Worm (Caenorhabditis elegans): ENCODE data around the gene Y56A3A.2.

Gene Y56A3A.2

DNA sequence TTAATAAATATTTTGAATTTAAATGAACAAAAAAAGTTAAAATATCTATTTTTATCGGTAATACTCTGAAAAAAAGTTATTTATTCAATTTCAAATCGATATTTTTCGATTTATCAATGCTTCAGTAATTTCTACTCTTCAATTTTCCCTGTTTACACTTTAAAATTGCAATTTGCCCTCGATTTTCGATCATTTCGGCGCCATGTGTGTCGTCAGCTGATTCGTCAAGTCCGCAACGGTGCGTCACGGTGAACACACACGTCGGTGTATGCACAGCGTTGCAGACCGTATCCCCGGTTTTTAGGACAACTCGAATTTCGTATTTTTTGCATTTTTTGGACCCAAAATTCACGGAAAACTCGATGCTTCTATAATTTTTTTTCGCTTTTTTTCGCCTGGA lies 38.8 kb downstream of the Y56A3A.2 start, which contains the start of gene C18D11.3:
Gene C18D11.3, plus strand, starts transcription at position 189 of the 400 bp plus-strand sequence.
- TF ChIP-seq tbx-7 (tag; optimal IDR thresholded peaks at IDR 0.05), result no peak
- TF ChIP-seq pax-1 (tag; optimal IDR thresholded peaks at IDR 0.05), result no peak
- TF ChIP-seq nfya-1 (tag; optimal IDR thresholded peaks at IDR 0.05), result peak; percentile 86
- TF ChIP-seq F13H6.1 (tag; optimal IDR thresholded peaks at IDR 0.05), result no peak
- TF ChIP-seq ceh-45 (GFP tag; IDR thresholded peaks at IDR 0.05), result no peak
- TF ChIP-seq ceh-22 (tag; optimal IDR thresholded peaks at IDR 0.05), result no peak
- no peak for TF ChIP-seq pqm-1 (tag; optimal IDR thresholded peaks at IDR 0.05)
- no peak for TF ChIP-seq hlh-13 (GFP tag; optimal IDR thresholded peaks at IDR 0.05)
- TF ChIP-seq ceh-48 (tag; optimal IDR thresholded peaks at IDR 0.05), result peak; percentile 23
- TF ChIP-seq pat-9 (tag; optimal IDR thresholded peaks at IDR 0.05), result no peak
- TF ChIP-seq K02D7.2 (tag; optimal IDR thresholded peaks at IDR 0.05), result no peak
- no peak for TF ChIP-seq npax-4 (tag; optimal IDR thresholded peaks at IDR 0.05)
- TF ChIP-seq ets-4 (tag; optimal IDR thresholded peaks at IDR 0.05), result no peak
- TF ChIP-seq madf-2 (tag; optimal IDR thresholded peaks at IDR 0.05), result no peak
- TF ChIP-seq hlh-6 (tag; optimal IDR thresholded peaks at IDR 0.05), result no peak
- TF ChIP-seq mec-3 (tag; optimal IDR thresholded peaks at IDR 0.05; ENCODE audit: borderline replicate concordance), result no peak
- TF ChIP-seq lim-6 (tag; optimal IDR thresholded peaks at IDR 0.05), result no peak
- no peak for TF ChIP-seq ahr-1 (tag; optimal IDR thresholded peaks at IDR 0.05)
- no peak for TF ChIP-seq C08G9.2 (tag; optimal IDR thresholded peaks at IDR 0.05)
- TF ChIP-seq fax-1 (tag; optimal IDR thresholded peaks at IDR 0.05), result no peak
- peak; percentile 70 for TF ChIP-seq ceh-30 (tag; optimal IDR thresholded peaks at IDR 0.05)
- TF ChIP-seq che-1 (tag; optimal IDR thresholded peaks at IDR 0.05), result no peak
- no peak for TF ChIP-seq elt-4 (tag; optimal IDR thresholded peaks at IDR 0.05)
- no peak for TF ChIP-seq ztf-16 (tag; optimal IDR thresholded peaks at IDR 0.05)
- no peak for TF ChIP-seq fkh-6 (tag; optimal IDR thresholded peaks at IDR 0.05)
- TF ChIP-seq ttx-3 (tag; optimal IDR thresholded peaks at IDR 0.05), result no peak
- TF ChIP-seq ceh-24 (tag; optimal IDR thresholded peaks at IDR 0.05), result no peak
- no peak for TF ChIP-seq odd-2 (tag; optimal IDR thresholded peaks at IDR 0.05)
- TF ChIP-seq ceh-6 (GFP tag; optimal IDR thresholded peaks at IDR 0.05), result no peak
- peak; percentile 20 for TF ChIP-seq elt-2 (tag; optimal IDR thresholded peaks at IDR 0.05)
- no peak for TF ChIP-seq dmd-4 (tag; optimal IDR thresholded peaks at IDR 0.05; ENCODE audit: borderline replicate concordance)
- TF ChIP-seq K09A11.1 (tag; optimal IDR thresholded peaks at IDR 0.05; ENCODE audit: insufficient read depth), result no peak
- no peak for TF ChIP-seq unc-86 (tag; optimal IDR thresholded peaks at IDR 0.05)
- no peak for TF ChIP-seq unc-3 (GFP tag; conservative IDR thresholded peaks at IDR 0.05)
- TF ChIP-seq unc-3 (tag; optimal IDR thresholded peaks at IDR 0.05), result no peak
- TF ChIP-seq tbx-2 (tag; optimal IDR thresholded peaks at IDR 0.05), result peak; percentile 77
- TF ChIP-seq hlh-15 (tag; optimal IDR thresholded peaks at IDR 0.05), result no peak
- TF ChIP-seq sdc-2 (tag; optimal IDR thresholded peaks at IDR 0.05), result no peak
- no peak for TF ChIP-seq pha-2 (tag; optimal IDR thresholded peaks at IDR 0.05)
- TF ChIP-seq nhr-232 (tag; optimal IDR thresholded peaks at IDR 0.05), result no peak
- no peak for TF ChIP-seq rnt-1 (tag; optimal IDR thresholded peaks at IDR 0.05)
- TF ChIP-seq C38D4.7 (GFP tag; optimal IDR thresholded peaks at IDR 0.05), result no peak
- TF ChIP-seq Y22D7AL.16 (tag; optimal IDR thresholded peaks at IDR 0.05), result no peak
- no peak for TF ChIP-seq T23F11.4 (GFP tag; optimal IDR thresholded peaks at IDR 0.05)
- no peak for TF ChIP-seq ceh-2 (tag; optimal IDR thresholded peaks at IDR 0.05)
- no peak for TF ChIP-seq sox-2 (GFP tag; IDR thresholded peaks at IDR 0.05)
- no peak for TF ChIP-seq ama-1 (optimal IDR thresholded peaks at IDR 0.05)
- no peak for TF ChIP-seq hlh-8 (tag; optimal IDR thresholded peaks at IDR 0.05)
- TF ChIP-seq ref-2 (tag; optimal IDR thresholded peaks at IDR 0.05), result no peak
- TF ChIP-seq gmeb-2 (tag; optimal IDR thresholded peaks at IDR 0.05), result no peak
- no peak for TF ChIP-seq sox-4 (tag; optimal IDR thresholded peaks at IDR 0.05)
- no peak for TF ChIP-seq syd-9 (tag; optimal IDR thresholded peaks at IDR 0.05)
- TF ChIP-seq lin-11 (tag; optimal IDR thresholded peaks at IDR 0.05), result no peak
- TF ChIP-seq ceh-19 (GFP tag; optimal IDR thresholded peaks at IDR 0.05), result no peak
- peak; percentile 45 for TF ChIP-seq unc-55 (GFP tag; optimal IDR thresholded peaks at IDR 0.05)

Measured in whole organism, late embryonic.